Fruit fly (Drosophila melanogaster): ENCODE results near the gene Dys.

- TF ChIP-seq CTCF (optimal IDR thresholded peaks at IDR 0.05) (no peak), CG8478 (optimal IDR thresholded peaks at IDR 0.05) (no peak)
Measured at dm6 chr3R:19509186-19509522, 48.3 kb downstream of the Dys start.

Data from S2 (cell line).